Fruit fly (Drosophila melanogaster): Measurements from ENCODE around the gene Glut1.

- no peak for TF ChIP-seq CG8478 (optimal IDR thresholded peaks at IDR 0.05)
- TF ChIP-seq CTCF (optimal IDR thresholded peaks at IDR 0.05), result no peak
Observed at dm6 chr3L:917225-917624, 3.4 kb downstream of the Glut1 start.

Measured in S2 (cell line).